Comparison of ENCODE assay signal across 2 fruit fly cellular contexts in the genomic region with DNA sequence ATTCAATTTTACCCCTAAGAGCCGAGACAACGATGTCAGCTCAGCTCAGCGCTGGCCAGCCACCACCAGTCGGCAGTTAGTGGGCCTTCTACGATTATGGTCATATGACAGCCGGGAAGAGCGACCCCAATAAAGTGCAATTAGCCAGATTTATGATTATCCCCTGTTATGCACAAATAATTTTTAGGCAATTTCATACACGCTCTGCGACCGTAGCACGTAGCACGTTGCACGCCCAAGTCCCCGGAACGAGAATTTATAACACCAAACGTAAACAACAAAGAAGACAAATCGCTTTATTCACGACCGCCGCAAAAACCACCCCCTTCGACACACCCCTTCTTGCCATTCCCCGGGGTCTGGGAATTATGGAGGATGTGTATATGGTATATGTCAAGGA.
TF ChIP-seq lines count a peak whose summit lies in the region.

No protein-coding gene starts in this region.

- TF ChIP-seq CTCF in whole organism, embryonic (GFP tag; optimal IDR thresholded peaks at IDR 0.05; lab: Kevin White, UChicago): no peak

TF ChIP-seq in whole organism, embryonic, 481 proteins besides CTCF, POLR2A, EP300 and RAD21:
- TF ChIP-seq kni (GFP tag; optimal IDR thresholded peaks at IDR 0.05; lab: Kevin White, UChicago): peak; percentile 64
- TF ChIP-seq Awh (GFP tag; IDR thresholded peaks at IDR 0.05; lab: Robert Waterston, UW): peak; percentile 29; the same call in 1 of the 2 replicates
- TF ChIP-seq Dll (GFP tag; IDR thresholded peaks at IDR 0.05; lab: Robert Waterston, UW; ENCODE audit: partially characterized antibody): 0 out of 4 replicates have a peak, but pooled peaks have one; percentile 28
- TF ChIP-seq CG7372 (GFP tag; IDR thresholded peaks at IDR 0.05; lab: Robert Waterston, UW): no peak
- TF ChIP-seq CG13894 (tag; optimal IDR thresholded peaks at IDR 0.05; lab: Kevin White, UChicago): peak; percentile 36
- TF ChIP-seq cad (GFP tag; optimal IDR thresholded peaks at IDR 0.05; lab: Kevin White, UChicago): peak; percentile 32
- peak; percentile 65 for TF ChIP-seq abd-A (tag; optimal IDR thresholded peaks at IDR 0.05; lab: Kevin White, UChicago)
- no peak for TF ChIP-seq Gsc (GFP tag; IDR thresholded peaks at IDR 0.05; lab: Robert Waterston, UW)
- TF ChIP-seq Optix (GFP tag; IDR thresholded peaks at IDR 0.05; lab: Robert Waterston, UW): 0 out of 3 replicates have a peak, but pooled peaks have one; percentile 29
- TF ChIP-seq ewg (GFP tag; optimal IDR thresholded peaks at IDR 0.05; lab: Kevin White, UChicago): no peak
- no peak for TF ChIP-seq CG17328 (GFP tag; IDR thresholded peaks at IDR 0.05; lab: Robert Waterston, UW)
- no peak for TF ChIP-seq Ptx1 (GFP tag; IDR thresholded peaks at IDR 0.05; lab: Robert Waterston, UW)
- TF ChIP-seq tx (GFP tag; optimal IDR thresholded peaks at IDR 0.05; lab: Kevin White, UChicago): no peak
- peak; percentile 53 for TF ChIP-seq run (tag; optimal IDR thresholded peaks at IDR 0.05; lab: Kevin White, UChicago)
- TF ChIP-seq Hey (tag; optimal IDR thresholded peaks at IDR 0.05; lab: Kevin White, UChicago): peak; percentile 77
- no peak for TF ChIP-seq peb (GFP tag; IDR thresholded peaks at IDR 0.05; lab: Robert Waterston, UW)
- no peak for TF ChIP-seq CG7271 (tag; optimal IDR thresholded peaks at IDR 0.05; lab: Kevin White, UChicago)
- peak; percentile 90 for TF ChIP-seq oc (tag; optimal IDR thresholded peaks at IDR 0.05; lab: Kevin White, UChicago)
- no peak for TF ChIP-seq CG7839 (tag; optimal IDR thresholded peaks at IDR 0.05; lab: Kevin White, UChicago)
- no peak for TF ChIP-seq Oli (tag; optimal IDR thresholded peaks at IDR 0.05; lab: Kevin White, UChicago)
- TF ChIP-seq seq (GFP tag; IDR thresholded peaks at IDR 0.05; lab: Robert Waterston, UW): peak; percentile 29; the same call in 1 of the 2 replicates
- TF ChIP-seq Kr (GFP tag; optimal IDR thresholded peaks at IDR 0.05; lab: Kevin White, UChicago): peak; percentile 75
- TF ChIP-seq CG2199 (GFP tag; IDR thresholded peaks at IDR 0.05; lab: Robert Waterston, UW): 0 out of 3 replicates have a peak, but pooled peaks have one; percentile 39
- peak; percentile 58 for TF ChIP-seq Med (GFP tag; lab: Kevin White, UChicago)
- TF ChIP-seq CG33557 (GFP tag; optimal IDR thresholded peaks at IDR 0.05; lab: Kevin White, UChicago): no peak
- no peak for TF ChIP-seq Bteb2 (GFP tag; optimal IDR thresholded peaks at IDR 0.05; lab: Kevin White, UChicago)
- TF ChIP-seq gsb-n (tag; optimal IDR thresholded peaks at IDR 0.05; lab: Kevin White, UChicago): peak; percentile 94
- 0 out of 3 replicates have a peak, but pooled peaks have one; percentile 20 for TF ChIP-seq so (GFP tag; IDR thresholded peaks at IDR 0.05; lab: Robert Waterston, UW)
- peak; percentile 88 for TF ChIP-seq pros (GFP tag; optimal IDR thresholded peaks at IDR 0.05; lab: Kevin White, UChicago)
- TF ChIP-seq ci (GFP tag; IDR thresholded peaks at IDR 0.05; lab: Robert Waterston, UW): peak; percentile 13; the same call in 1 of the 3 replicates
- TF ChIP-seq hkb (optimal IDR thresholded peaks at IDR 0.05; lab: Kevin White, UChicago): no peak
- TF ChIP-seq hkb (GFP tag; IDR thresholded peaks at IDR 0.05; lab: Robert Waterston, UW): 0 out of 2 replicates have a peak, but pooled peaks have one; percentile 33
- TF ChIP-seq pan (optimal IDR thresholded peaks at IDR 0.05; lab: Kevin White, UChicago): no peak
- peak in 1 of 2 experiments; percentile 17 for TF ChIP-seq pan (GFP tag; optimal IDR thresholded peaks at IDR 0.05 in 1 of 2, IDR thresholded peaks at IDR 0.05 in 1 of 2)
- no peak for TF ChIP-seq Aef1 (GFP tag; IDR thresholded peaks at IDR 0.05; lab: Robert Waterston, UW)
- peak; percentile 42 for TF ChIP-seq crol (GFP tag; IDR thresholded peaks at IDR 0.05; lab: Robert Waterston, UW)
- no peak for TF ChIP-seq CG6254 (GFP tag; optimal IDR thresholded peaks at IDR 0.05; lab: Kevin White, UChicago)
- peak; percentile 13 for TF ChIP-seq nerfin-1 (tag; optimal IDR thresholded peaks at IDR 0.05; lab: Kevin White, UChicago)
- TF ChIP-seq Max (GFP tag; optimal IDR thresholded peaks at IDR 0.05; lab: Kevin White, UChicago): no peak
- TF ChIP-seq br (optimal IDR thresholded peaks at IDR 0.05; lab: Kevin White, UChicago): no peak
- no peak for TF ChIP-seq Elba2 (GFP tag; optimal IDR thresholded peaks at IDR 0.05; lab: Kevin White, UChicago)
- peak; percentile 26 for TF ChIP-seq sd (tag; optimal IDR thresholded peaks at IDR 0.05; lab: Kevin White, UChicago)

TF ChIP-seq in whole organism, wandering third instar larva, 38 proteins besides CTCF, POLR2A, EP300 and RAD21:
- no peak for TF ChIP-seq CG9705 (GFP tag; optimal IDR thresholded peaks at IDR 0.05; lab: Kevin White, UChicago)
- no peak for TF ChIP-seq woc (GFP tag; optimal IDR thresholded peaks at IDR 0.05; lab: Kevin White, UChicago)
- TF ChIP-seq OdsH (GFP tag; optimal IDR thresholded peaks at IDR 0.05; lab: Kevin White, UChicago): no peak
- TF ChIP-seq dsf (GFP tag; optimal IDR thresholded peaks at IDR 0.05; lab: Kevin White, UChicago; ENCODE audit: borderline replicate concordance): no peak
- no peak for TF ChIP-seq Jra (GFP tag; optimal IDR thresholded peaks at IDR 0.05; lab: Kevin White, UChicago)
- peak; percentile 2 for TF ChIP-seq Vsx2 (GFP tag; optimal IDR thresholded peaks at IDR 0.05; lab: Kevin White, UChicago; ENCODE audit: partially characterized antibody)
